Worm (Caenorhabditis elegans) whole organism, L4/young adult: ENCODE data around the gene F49C12.7.
A peak's percentile ranks its signal among the peaks of the same experiment; 100 is the strongest.
"Not testable (repeated sequence)": the region's sequence is repeated elsewhere in the genome, so short reads cannot be mapped to it uniquely, and the experiment has no call there.

Source experiments
- W03F9.2 ChIP-seq: fragments of 150-350 bp; optimal IDR thresholded peaks from 2 replicates; lab custom pipeline; 2014; ENCODE audit warnings: missing biosample characterization, missing genetic modification characterization
- dao-5 ChIP-seq: sonication (generic microtip); optimal IDR thresholded peaks from 2 replicates; lab custom pipeline; 2016; ENCODE audit warnings: missing genotype, missing genetic modification characterization, moderate library complexity, missing compliant biosample characterization
- him-1 ChIP-seq: sonication (generic microtip); optimal IDR thresholded peaks from 2 replicates; lab custom pipeline; 2016; ENCODE audit warnings: missing genotype, missing genetic modification reagents, missing genetic modification characterization, missing compliant biosample characterization

Gene F49C12.7

DNA sequence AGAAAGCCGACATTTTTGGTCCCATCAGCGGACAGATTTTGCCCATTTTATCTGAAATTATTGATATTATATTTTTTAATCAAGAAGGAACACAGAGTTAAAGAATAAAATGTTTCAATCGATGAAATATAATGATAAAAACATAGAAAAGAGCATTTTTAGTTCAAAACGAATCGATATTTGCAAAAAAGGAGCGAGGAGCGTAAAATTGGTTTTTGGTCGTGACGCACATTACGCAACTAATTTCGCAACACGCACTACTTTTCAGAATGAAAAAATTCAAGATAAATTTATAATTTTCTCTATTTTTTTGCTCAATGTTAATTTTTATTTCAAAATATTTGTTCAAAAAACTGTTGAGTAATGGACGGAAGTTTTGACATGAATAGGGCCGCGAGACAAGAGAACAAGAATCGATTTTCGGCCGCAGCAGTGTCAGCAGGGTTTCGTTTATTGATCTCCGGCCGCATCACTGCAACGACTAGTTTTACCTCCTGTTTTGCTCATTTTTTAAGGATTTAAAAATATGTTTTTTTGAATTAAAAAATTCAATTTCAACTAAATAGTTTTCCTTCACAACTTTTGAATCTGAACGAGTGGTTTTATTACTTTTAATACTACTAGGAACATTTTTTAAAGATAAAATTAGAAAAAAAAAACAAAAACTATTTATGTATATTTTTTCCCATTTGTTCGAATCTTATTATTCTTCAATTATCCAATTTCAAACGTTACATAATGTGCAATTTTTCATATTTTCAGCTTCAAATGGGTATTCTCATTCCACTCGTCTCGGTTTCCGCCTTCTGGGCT is 8.5 kb upstream of the F49C12.7 start, which contains the start of the genes F49C12.12 and vha-17:
TSS of gene F49C12.12 (minus strand) at position 51 of the 813 bp plus-strand sequence.
TSS of gene vha-17 (plus strand) at position 763 of the 813 bp plus-strand sequence.
- peak; percentile 28 for TF ChIP-seq W03F9.2 (tag; lab: Kevin White, UChicago)
- no peak for TF ChIP-seq him-1 (tag; lab: Kevin White, UChicago)
- no peak for TF ChIP-seq dao-5 (tag; lab: Kevin White, UChicago)

DNA sequence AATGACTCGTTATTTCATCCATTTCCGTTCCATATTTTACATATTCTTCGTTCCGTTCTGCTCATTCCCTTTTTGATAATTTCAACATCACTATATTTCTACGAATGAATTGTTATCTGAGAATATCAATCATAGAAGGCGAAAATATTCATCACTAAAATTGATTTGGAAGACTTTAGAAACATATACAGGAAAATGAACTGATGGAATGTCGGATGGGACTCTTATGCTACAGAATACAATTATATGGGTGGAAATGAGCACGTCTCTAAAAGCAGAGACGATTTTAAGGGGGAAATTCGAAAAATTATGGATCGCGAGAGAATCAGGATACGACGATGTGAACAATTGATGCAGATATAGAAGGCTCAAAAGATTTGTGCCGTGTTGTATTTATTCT is 7.3 kb upstream of the F49C12.7 start:
- TF ChIP-seq W03F9.2 (tag; lab: Kevin White, UChicago): no peak
- TF ChIP-seq him-1 (tag; lab: Kevin White, UChicago): no peak
- TF ChIP-seq dao-5 (tag; lab: Kevin White, UChicago): no peak

DNA sequence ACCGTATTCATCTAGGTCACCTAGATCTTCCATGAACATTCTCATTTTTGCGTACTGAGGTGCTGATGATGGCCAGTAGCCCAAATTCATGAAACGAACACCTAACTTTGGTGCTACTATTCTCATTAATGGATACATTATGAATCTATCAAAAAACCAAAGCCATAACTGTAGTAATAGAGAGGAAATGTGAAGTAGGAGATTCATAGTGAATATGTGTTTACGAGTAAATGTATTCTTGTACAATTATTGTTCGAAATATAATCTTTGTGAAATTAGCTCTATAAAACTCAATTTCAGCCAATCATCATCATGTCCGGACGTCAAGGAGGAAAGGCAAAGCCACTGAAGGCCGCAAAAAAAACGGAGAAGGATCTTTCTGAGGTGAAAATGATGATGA is 6.4 kb upstream of the F49C12.7 start, which contains the start of the genes F49C12.11 and nemt-1:
TSS of gene F49C12.11 (plus strand) at position 301 of the 400 bp plus-strand sequence.
TSS of gene nemt-1 (minus strand) at position 360 of the 400 bp plus-strand sequence.
- TF ChIP-seq dao-5 (tag; lab: Kevin White, UChicago): no peak

DNA sequence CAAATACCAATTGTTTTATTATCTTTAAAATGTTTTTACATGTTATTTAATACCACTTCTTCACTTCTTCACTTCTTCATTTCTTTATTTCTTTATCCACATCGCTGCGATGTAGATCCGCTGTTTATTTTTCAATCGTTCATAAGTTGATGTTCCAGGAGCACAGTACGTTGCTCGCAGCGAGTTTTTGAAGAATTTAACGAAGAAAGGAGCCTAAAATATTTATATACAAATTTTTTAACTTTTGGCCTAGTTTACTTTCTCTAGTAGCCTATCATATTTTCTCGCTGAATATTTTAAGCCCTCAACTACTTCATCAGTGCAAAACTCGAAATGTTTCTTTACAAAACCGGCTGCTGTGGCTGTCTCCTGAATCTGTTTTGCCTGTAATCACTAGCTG is 5.4 kb upstream of the F49C12.7 start:
- no peak for TF ChIP-seq dao-5 (tag; lab: Kevin White, UChicago)
- no peak for TF ChIP-seq him-1 (tag; lab: Kevin White, UChicago)
- TF ChIP-seq W03F9.2 (tag; lab: Kevin White, UChicago): no peak

DNA sequence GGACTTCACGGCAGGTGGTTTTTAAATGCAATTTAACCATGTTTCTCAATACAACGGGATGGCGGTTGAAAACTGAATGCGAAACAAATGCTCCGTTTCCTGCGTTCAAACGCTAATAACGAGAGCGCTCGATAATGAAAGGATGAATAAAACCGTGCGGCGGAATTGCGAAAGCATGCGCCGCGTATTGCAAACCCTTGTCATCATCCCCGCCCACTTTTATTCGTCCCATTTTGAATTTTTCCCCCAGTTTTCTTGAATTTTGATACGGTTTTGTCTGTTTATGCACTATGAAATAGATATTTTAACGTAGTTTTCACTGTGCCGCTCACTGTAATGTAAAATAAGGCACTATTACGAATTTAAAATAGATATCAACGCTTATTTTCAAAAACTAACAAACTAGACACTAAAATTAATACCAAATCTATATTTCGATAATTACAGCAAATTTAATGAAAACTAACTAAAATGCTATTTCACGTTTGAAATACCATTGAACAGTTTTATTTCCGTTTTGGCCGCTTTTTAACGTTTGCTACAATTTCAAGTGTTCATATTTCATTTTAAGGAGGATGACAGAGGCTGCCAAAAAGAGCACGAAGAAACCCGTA is 3.4 kb upstream of the F49C12.7 start, which contains the start of the genes F49C12.9 and rpn-7:
TSS of gene F49C12.9 (minus strand) at position 148 of the 614 bp plus-strand sequence.
TSS of gene rpn-7 (plus strand) at position 564 of the 614 bp plus-strand sequence.
- TF ChIP-seq W03F9.2 (tag; lab: Kevin White, UChicago) (peak; percentile 55), him-1 (tag; lab: Kevin White, UChicago) (no peak)

DNA sequence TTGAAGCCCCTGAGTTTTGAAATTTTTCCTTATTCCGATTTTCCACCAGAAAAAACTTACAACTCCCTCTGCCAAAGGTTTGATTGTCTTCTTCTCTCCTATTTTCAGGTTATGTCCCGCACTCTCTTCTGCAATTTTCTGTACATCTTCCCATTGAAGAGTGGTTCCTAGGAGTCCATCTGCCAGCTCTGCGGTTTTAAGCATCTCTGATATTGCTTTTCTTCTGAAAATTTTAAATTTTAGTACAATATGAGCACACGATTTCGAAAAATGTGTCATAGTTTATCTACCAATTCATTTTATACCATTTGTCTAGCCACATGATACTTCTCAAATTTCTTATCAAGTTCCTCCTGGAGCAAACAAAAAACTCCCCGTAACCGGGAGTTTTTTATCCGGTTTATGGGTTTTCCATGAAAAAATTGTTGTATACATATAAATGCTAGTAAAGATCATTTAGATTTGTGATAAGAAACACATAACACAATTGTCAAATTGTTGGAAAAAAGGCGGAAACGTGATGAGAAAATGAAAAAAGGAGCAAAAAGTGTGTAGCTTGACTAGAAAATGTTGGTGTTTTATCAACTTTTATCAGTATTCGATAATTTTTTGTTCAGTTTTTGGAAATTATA is 1.7 kb downstream of the F49C12.7 start:
- TF ChIP-seq dao-5 (tag; lab: Kevin White, UChicago): no peak

DNA sequence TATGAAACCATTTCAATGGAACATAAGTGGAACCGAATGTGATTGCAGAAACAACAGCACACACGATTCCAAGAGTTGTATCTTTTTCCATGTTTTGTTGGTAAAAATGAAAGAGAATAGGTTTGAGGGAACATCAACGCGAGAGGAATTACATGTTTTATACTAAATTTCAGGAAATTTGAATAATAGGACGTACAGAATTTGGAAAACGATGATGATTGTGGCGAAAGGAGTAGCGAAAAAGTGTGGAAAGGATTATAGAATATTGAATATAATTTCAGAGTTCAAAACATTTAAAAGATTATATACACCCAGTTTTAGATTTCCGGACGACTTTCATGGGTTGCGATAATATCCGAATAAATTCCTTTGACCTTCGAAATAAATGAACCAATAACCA is 3.8 kb downstream of the F49C12.7 start, which contains the start of gene F49C12.6:
TSS of gene F49C12.6 (minus strand) at position 101 of the 400 bp plus-strand sequence.
- TF ChIP-seq him-1 (tag; lab: Kevin White, UChicago) (no peak), W03F9.2 (tag; lab: Kevin White, UChicago) (no peak), dao-5 (tag; lab: Kevin White, UChicago) (no peak)

DNA sequence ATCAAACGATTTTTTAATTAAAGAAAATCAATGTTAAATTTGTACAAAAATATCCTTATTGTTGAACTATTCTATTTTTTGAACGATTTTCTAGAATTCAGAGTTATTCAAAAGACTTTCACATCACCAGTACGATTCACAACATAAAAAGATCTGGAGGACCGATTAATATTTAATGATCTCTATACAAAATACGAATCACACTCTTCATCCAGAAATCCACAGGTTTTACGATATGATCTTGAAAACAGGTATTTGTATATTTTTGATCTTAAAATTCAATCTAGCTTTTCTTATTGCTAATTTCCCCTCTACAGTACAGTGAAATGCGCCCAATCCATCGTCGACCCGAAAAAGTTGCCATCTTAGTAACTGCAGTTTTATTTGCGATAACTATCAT is 8.1 kb downstream of the F49C12.7 start, which contains the start of gene F49C12.5:
TSS of gene F49C12.5 (plus strand) at position 301 of the 400 bp plus-strand sequence.
- TF ChIP-seq him-1 (tag; lab: Kevin White, UChicago) (no peak), dao-5 (tag; lab: Kevin White, UChicago) (no peak), W03F9.2 (tag; lab: Kevin White, UChicago) (no peak)

DNA sequence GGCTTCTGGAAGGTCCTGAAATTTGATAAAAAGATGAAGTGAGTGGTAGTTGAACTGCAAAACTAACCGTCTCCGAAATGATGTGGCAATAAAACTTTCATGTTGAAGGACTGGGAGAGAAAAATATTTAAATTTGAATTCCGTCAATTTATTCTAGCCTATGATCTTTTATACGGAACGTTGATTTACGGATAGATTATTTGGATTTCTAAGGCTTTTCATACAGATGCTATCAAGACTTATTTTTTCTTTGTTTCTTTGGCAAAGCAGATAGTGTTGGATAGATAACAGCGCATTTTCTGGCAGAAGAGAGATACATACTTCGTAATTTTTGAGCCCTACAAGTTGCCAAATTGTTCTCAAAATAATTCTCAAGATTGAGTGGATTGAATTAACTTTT is 8.7 kb downstream of the F49C12.7 start, which contains the start of gene F49C12.4:
TSS of gene F49C12.4 (minus strand) at position 101 of the 400 bp plus-strand sequence.
- TF ChIP-seq him-1 (tag; lab: Kevin White, UChicago) (no peak), W03F9.2 (tag; lab: Kevin White, UChicago) (no peak)

DNA sequence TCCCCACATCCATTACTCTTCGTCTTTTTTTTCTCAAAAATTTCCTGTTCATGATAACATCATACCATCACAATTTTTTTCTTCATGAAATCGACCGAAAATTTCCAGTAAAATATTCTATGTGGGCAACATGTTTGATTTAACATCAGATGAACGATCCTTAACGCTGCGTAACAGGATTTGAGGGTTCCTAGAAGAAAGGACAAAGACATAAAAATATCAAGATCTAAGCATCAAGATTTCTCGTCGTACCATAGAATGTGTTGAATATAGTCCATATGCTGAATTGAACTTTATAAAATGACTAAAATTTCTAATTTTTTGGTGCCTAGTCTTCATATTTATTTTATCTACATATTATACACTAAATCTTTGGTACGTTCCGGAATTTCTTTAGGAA is 12.6 kb downstream of the F49C12.7 start, which contains the start of gene F49C12.3:
TSS of gene F49C12.3 (plus strand) at position 301 of the 400 bp plus-strand sequence.
- TF ChIP-seq him-1 (tag; lab: Kevin White, UChicago): no peak
- TF ChIP-seq W03F9.2 (tag; lab: Kevin White, UChicago): no peak
- no peak for TF ChIP-seq dao-5 (tag; lab: Kevin White, UChicago)

DNA sequence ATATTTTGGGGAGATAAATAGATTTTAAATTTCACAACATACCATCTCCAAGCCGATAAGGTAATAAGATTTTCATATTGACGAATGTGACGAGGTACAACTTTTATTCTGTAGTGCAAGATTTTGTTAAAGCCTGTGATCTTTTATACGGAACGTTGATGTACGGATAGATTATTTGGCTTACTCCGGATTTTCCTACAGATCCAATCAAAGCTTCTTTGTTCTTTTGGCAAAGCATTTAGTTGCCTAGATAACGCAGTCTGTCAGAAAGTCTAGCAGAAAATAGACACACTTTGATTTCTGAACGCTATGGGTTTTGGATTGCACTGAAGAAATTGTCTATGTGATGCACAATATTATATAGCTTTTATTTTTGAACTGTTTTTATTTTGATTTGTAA is 13.6 kb downstream of the F49C12.7 start, which contains the start of gene F49C12.2:
TSS of gene F49C12.2 (minus strand) at position 101 of the 400 bp plus-strand sequence.
- no peak for TF ChIP-seq him-1 (tag; lab: Kevin White, UChicago)
- no peak for TF ChIP-seq dao-5 (tag; lab: Kevin White, UChicago)

DNA sequence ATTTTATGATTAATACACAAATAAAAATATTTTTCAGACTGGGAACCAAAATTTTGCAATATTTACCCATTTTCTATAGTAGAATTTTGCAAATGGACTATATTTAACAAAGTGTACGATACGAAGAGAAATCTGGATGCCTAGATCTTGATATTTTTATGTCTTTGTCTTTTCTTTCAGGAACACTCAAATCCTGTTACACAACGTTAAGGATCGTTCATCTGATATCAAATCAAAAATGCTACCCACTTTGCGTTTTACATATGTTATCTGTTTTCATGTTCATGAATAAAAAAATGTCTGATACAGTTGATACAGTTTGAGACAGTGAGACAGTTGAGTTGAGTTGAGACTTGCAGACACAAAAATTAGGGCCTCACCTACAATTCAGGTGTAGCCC is 16.4 kb downstream of the F49C12.7 start, which contains the start of gene F49C12.1:
TSS of gene F49C12.1 (minus strand) at position 70 of the 400 bp plus-strand sequence.
- TF ChIP-seq dao-5 (tag; lab: Kevin White, UChicago) (no peak), him-1 (tag; lab: Kevin White, UChicago) (no peak), W03F9.2 (tag; lab: Kevin White, UChicago) (no peak)

DNA sequence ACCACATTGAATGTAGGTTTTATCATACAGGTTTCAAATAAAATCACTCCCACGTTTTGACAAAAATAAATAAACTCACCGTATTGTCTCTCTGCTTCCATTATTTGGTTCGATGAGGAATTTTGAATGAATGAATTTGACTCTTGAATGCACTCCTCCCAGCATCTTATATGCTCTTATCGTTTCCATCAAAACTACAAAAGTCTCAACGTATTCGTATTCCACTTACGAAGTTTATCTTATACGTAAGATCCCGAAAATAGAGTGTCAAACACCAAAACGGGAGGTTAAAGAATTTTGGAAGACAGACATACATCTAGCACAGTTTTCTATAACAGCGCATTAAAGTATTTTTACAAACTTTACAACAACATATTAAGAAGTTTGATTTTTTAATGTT is 18.9 kb downstream of the F49C12.7 start, which contains the start of gene nhr-264:
TSS of gene nhr-264 (minus strand) at position 101 of the 400 bp plus-strand sequence.
- not testable (repeated sequence) for TF ChIP-seq W03F9.2, him-1, dao-5 (tag; lab: Kevin White, UChicago)
